Worm (Caenorhabditis elegans) whole organism, L2 larva: Measurements from ENCODE around the gene srg-40.
"Not testable (repeated sequence)": the region's sequence is repeated elsewhere in the genome, so short reads cannot be mapped to it uniquely, and the experiment has no call there.

Experiments used
- F13H6.1 ChIP-seq: sonication (generic microtip); optimal IDR thresholded peaks from 2 replicates; lab custom pipeline; 2016; ENCODE audit warnings: missing genetic modification characterization, missing compliant biosample characterization
- R02D3.7 ChIP-seq: fragments of 150-350 bp; optimal IDR thresholded peaks from 2 replicates; lab custom pipeline; 2014; ENCODE audit warnings: missing biosample characterization, missing genetic modification characterization
- Y55F3AM.14 ChIP-seq: fragments of 200-800 bp; sonication (Bioruptor generic); optimal IDR thresholded peaks from 2 replicates; lab custom pipeline; 2018; ENCODE audit warnings: mild to moderate bottlenecking, missing genetic modification characterization, missing compliant biosample characterization
- alr-1 ChIP-seq: fragments of 150-350 bp; optimal IDR thresholded peaks from 2 replicates; lab custom pipeline; 2014; ENCODE audit warnings: missing biosample characterization, missing genetic modification characterization
- blmp-1 ChIP-seq: sonication (generic microtip); optimal IDR thresholded peaks from 2 replicates; lab custom pipeline; 2017; ENCODE audit warnings: missing genetic modification characterization, mild to moderate bottlenecking, missing compliant biosample characterization, antibody characterized with exemption, moderate library complexity; ENCODE audit not compliant: insufficient read depth
- ceh-82 ChIP-seq: fragments of 150-350 bp; optimal IDR thresholded peaks from 2 replicates; lab custom pipeline; 2014; ENCODE audit warnings: missing biosample characterization, missing genetic modification characterization
- crh-2 ChIP-seq: sonication (generic microtip); optimal IDR thresholded peaks from 2 replicates; lab custom pipeline; 2017; ENCODE audit warnings: missing biosample characterization, missing genetic modification characterization
- dmd-4 ChIP-seq: sonication (generic microtip); optimal IDR thresholded peaks from 2 replicates; lab custom pipeline; 2017; ENCODE audit warnings: missing biosample characterization, missing genetic modification characterization
- elt-1 ChIP-seq: fragments of 150-350 bp; optimal IDR thresholded peaks from 2 replicates; lab custom pipeline; 2014; ENCODE audit warnings: missing biosample characterization, missing genetic modification characterization
- elt-3 ChIP-seq: sonication (generic microtip); optimal IDR thresholded peaks from 2 replicates; lab custom pipeline; 2017; ENCODE audit warnings: missing biosample characterization, missing genetic modification characterization
- fos-1 ChIP-seq: fragments of 150-350 bp; optimal IDR thresholded peaks from 2 replicates; lab custom pipeline; 2014; ENCODE audit warnings: missing biosample characterization, missing genetic modification characterization
- gmeb-1 ChIP-seq: fragments of 150-350 bp; optimal IDR thresholded peaks from 2 replicates; lab custom pipeline; 2014; ENCODE audit warnings: missing biosample characterization, missing genetic modification characterization
- lin-11 ChIP-seq: fragments of 150-350 bp; sonication (generic microtip); optimal IDR thresholded peaks from 2 replicates; lab custom pipeline; 2014; ENCODE audit warnings: missing biosample characterization, missing genetic modification characterization, inconsistent platforms, mixed read lengths
- lin-13 ChIP-seq: fragments of 150-350 bp; optimal IDR thresholded peaks from 2 replicates; lab custom pipeline; 2014; ENCODE audit warnings: missing biosample characterization, missing genetic modification reagents, missing genetic modification characterization
- lin-39 ChIP-seq: fragments of 150-350 bp; optimal IDR thresholded peaks from 2 replicates; lab custom pipeline; 2014; ENCODE audit warnings: missing biosample characterization, missing genetic modification reagents, missing genetic modification characterization
- lsy-2 ChIP-seq, 2 experiments: fragments of 150-350 bp in 1 of 2; sonication (generic microtip) in 1 of 2; optimal IDR thresholded peaks; 2 replicates each; lab custom pipeline; 2014 to 2017; ENCODE audit warnings: missing biosample characterization in 2 of 2, missing genetic modification characterization in 2 of 2
- mbf-1 ChIP-seq: sonication (generic microtip); optimal IDR thresholded peaks from 2 replicates; lab custom pipeline; 2017; ENCODE audit warnings: missing biosample characterization, missing genetic modification characterization
- mdl-1 ChIP-seq, 2 experiments: fragments of 150-350 bp in 1 of 2; sonication (generic microtip) in 1 of 2; optimal IDR thresholded peaks; 2 replicates each; lab custom pipeline; 2017; ENCODE audit warnings: missing biosample characterization in 2 of 2, missing genetic modification characterization in 2 of 2
- nhr-12 ChIP-seq: fragments of 150-350 bp; optimal IDR thresholded peaks from 2 replicates; lab custom pipeline; 2014; ENCODE audit warnings: missing biosample characterization, missing genetic modification characterization
- nhr-129 ChIP-seq: fragments of 150-350 bp; optimal IDR thresholded peaks from 2 replicates; lab custom pipeline; 2014; ENCODE audit warnings: missing biosample characterization, missing genetic modification characterization
- nhr-21 ChIP-seq: fragments of 150-350 bp; optimal IDR thresholded peaks from 2 replicates; lab custom pipeline; 2014; ENCODE audit warnings: missing biosample characterization, missing genetic modification characterization
- nhr-237 ChIP-seq: fragments of 150-350 bp; optimal IDR thresholded peaks from 2 replicates; lab custom pipeline; 2014; ENCODE audit warnings: missing biosample characterization, missing genetic modification characterization
- nhr-25 ChIP-seq: fragments of 150-350 bp; sonication (generic microtip); optimal IDR thresholded peaks from 3 replicates; lab custom pipeline; 2014; ENCODE audit warnings: missing biosample characterization, missing genetic modification characterization
- nhr-6 ChIP-seq: fragments of 150-350 bp; optimal IDR thresholded peaks from 2 replicates; lab custom pipeline; 2014; ENCODE audit warnings: missing biosample characterization, missing genetic modification characterization
- nhr-77 ChIP-seq: fragments of 150-350 bp; optimal IDR thresholded peaks from 2 replicates; lab custom pipeline; 2014; ENCODE audit warnings: missing biosample characterization, missing genetic modification characterization
- skn-1 ChIP-seq: sonication (generic microtip); optimal IDR thresholded peaks from 2 replicates; lab custom pipeline; 2017; ENCODE audit warnings: missing biosample characterization, missing genetic modification characterization
- sma-3 ChIP-seq: sonication (generic microtip); optimal IDR thresholded peaks from 2 replicates; lab custom pipeline; 2016; ENCODE audit warnings: missing genetic modification reagents, missing genetic modification characterization, missing compliant biosample characterization
- sma-9 ChIP-seq, 2 experiments: fragments of 150-350 bp in 1 of 2; sonication (generic microtip) in 1 of 2; optimal IDR thresholded peaks; 2 replicates each; lab custom pipeline; 2014 to 2016; ENCODE audit warnings: missing genetic modification characterization in 2 of 2, mild to moderate bottlenecking in 1 of 2, missing biosample characterization in 1 of 2, missing compliant biosample characterization in 1 of 2, missing genetic modification reagents in 1 of 2, moderate library complexity in 1 of 2
- snpc-4 ChIP-seq: fragments of 150-350 bp; optimal IDR thresholded peaks from 2 replicates; lab custom pipeline; 2014; ENCODE audit warnings: missing biosample characterization, missing genetic modification characterization
- unc-39 ChIP-seq: fragments of 150-350 bp; optimal IDR thresholded peaks from 2 replicates; lab custom pipeline; 2014; ENCODE audit warnings: missing biosample characterization, missing genetic modification characterization
- unc-55 ChIP-seq: fragments of 150-350 bp; sonication (generic microtip); optimal IDR thresholded peaks from 3 replicates; lab custom pipeline; 2014; ENCODE audit warnings: missing biosample characterization, missing genetic modification reagents, missing genetic modification characterization
- unc-62 ChIP-seq: fragments of 150-350 bp; optimal IDR thresholded peaks from 2 replicates; lab custom pipeline; 2014; ENCODE audit warnings: missing biosample characterization, missing genetic modification reagents, missing genetic modification characterization
- zag-1 ChIP-seq: fragments of 150-350 bp; optimal IDR thresholded peaks from 2 replicates; lab custom pipeline; 2014; ENCODE audit warnings: missing biosample characterization, missing genetic modification characterization
- ztf-11 ChIP-seq: sonication (generic microtip); optimal IDR thresholded peaks from 2 replicates; lab custom pipeline; 2017; ENCODE audit warnings: missing biosample characterization, missing genetic modification characterization
- ztf-4 ChIP-seq: fragments of 150-350 bp; optimal IDR thresholded peaks from 2 replicates; lab custom pipeline; 2014; ENCODE audit warnings: missing biosample characterization, missing genetic modification characterization

The srg-40 gene

ce11 chrV:11182925-11183324 is 18.6 kb upstream of the srg-40 start, which contains the start of gene cnc-10:
TSS of gene cnc-10 (plus strand) at chrV:11183225.
- TF ChIP-seq nhr-129 (tag; lab: Kevin White, UChicago): no peak
- TF ChIP-seq nhr-25 (tag; lab: Kevin White, UChicago): peak; percentile 61
- TF ChIP-seq, all 48 proteins: peak for 1

ce11 chrV:11180951-11181350 is 16.6 kb upstream of the srg-40 start:
- TF ChIP-seq nhr-25 (tag; lab: Kevin White, UChicago) (peak; percentile 78), elt-1 (tag; lab: Kevin White, UChicago) (no peak)
- TF ChIP-seq, all 48 proteins: peak for 1

- TF ChIP-seq fos-1 (no peak), ceh-82 (tag; lab: Kevin White, UChicago) (no peak), alr-1 (no peak), unc-62 (GFP tag; lab: Kevin White, UChicago) (no peak), elt-1 (tag; lab: Kevin White, UChicago) (no peak), skn-1 (no peak), nhr-6 (tag; lab: Kevin White, UChicago) (no peak), dmd-4 (tag; lab: Kevin White, UChicago) (no peak), nhr-129 (tag; lab: Kevin White, UChicago) (no peak), nhr-12 (tag; lab: Kevin White, UChicago) (no peak), crh-2 (no peak), blmp-1 (tag; lab: Kevin White, UChicago) (no peak), sma-3 (no peak), zag-1 (no peak)
These were observed 13.2 kb upstream of the srg-40 start, which contains the start of gene gpa-1 for ce11 chrV:11177577-11177976. TSS of gene gpa-1 (minus strand) at chrV:11177677.

- TF ChIP-seq sma-9 (GFP tag; optimal IDR thresholded peaks at IDR 0.05; lab: Kevin White, UChicago) (peak; percentile 87), mdl-1 (tag; optimal IDR thresholded peaks at IDR 0.05; lab: Kevin White, UChicago) (peak in 1 of 2 experiments; percentile 23), gmeb-1 (peak; percentile 33), nhr-21 (tag; lab: Kevin White, UChicago) (peak; percentile 59), F13H6.1 (tag; lab: Kevin White, UChicago) (peak; percentile 65), nhr-129 (tag; lab: Kevin White, UChicago) (peak; percentile 29), lin-13 (GFP tag; lab: Kevin White, UChicago) (peak; percentile 21), crh-2 (peak; percentile 24), snpc-4 (tag; lab: Kevin White, UChicago) (peak; percentile 96), sma-3 (peak; percentile 69), fos-1 (peak; percentile 45)
- not testable (repeated sequence) for TF ChIP-seq sma-9 (tag; optimal IDR thresholded peaks at IDR 0.05; lab: Kevin White, UChicago)
These were observed 12.4 kb upstream of the srg-40 start for ce11 chrV:11176693-11177304.

ce11 chrV:11175336-11175938 is 11.1 kb upstream of the srg-40 start:
- TF ChIP-seq sma-9 (GFP tag; optimal IDR thresholded peaks at IDR 0.05; lab: Kevin White, UChicago): peak; percentile 82
- not testable (repeated sequence) for TF ChIP-seq sma-9 (tag; optimal IDR thresholded peaks at IDR 0.05; lab: Kevin White, UChicago)
- peak; percentile 94 for TF ChIP-seq snpc-4 (tag; lab: Kevin White, UChicago)
- TF ChIP-seq sma-3: peak; percentile 56
- TF ChIP-seq crh-2: peak; percentile 18
- TF ChIP-seq fos-1: peak; percentile 5

- TF ChIP-seq zag-1: no peak
- no peak for TF ChIP-seq R02D3.7 (tag; lab: Kevin White, UChicago)
- TF ChIP-seq sma-9 (GFP tag; optimal IDR thresholded peaks at IDR 0.05; lab: Kevin White, UChicago): peak; percentile 52
- no peak for TF ChIP-seq sma-9 (tag; optimal IDR thresholded peaks at IDR 0.05; lab: Kevin White, UChicago)
- no peak for TF ChIP-seq unc-39
- TF ChIP-seq lin-39 (tag; lab: Kevin White, UChicago): no peak
- no peak for TF ChIP-seq nhr-237 (tag; lab: Kevin White, UChicago)
- TF ChIP-seq ztf-11 (tag; lab: Kevin White, UChicago): no peak
- TF ChIP-seq crh-2: peak; percentile 8
- no peak for TF ChIP-seq lin-11 (tag; lab: Kevin White, UChicago)
- TF ChIP-seq Y55F3AM.14: peak; percentile 47
- TF ChIP-seq snpc-4 (tag; lab: Kevin White, UChicago): peak; percentile 95
- peak in 1 of 2 experiments; percentile 25 for TF ChIP-seq lsy-2 (tag; optimal IDR thresholded peaks at IDR 0.05; lab: Kevin White, UChicago)
- no peak for TF ChIP-seq lin-13 (GFP tag; lab: Kevin White, UChicago)
- TF ChIP-seq ztf-4 (tag; lab: Kevin White, UChicago): no peak
- no peak for TF ChIP-seq mbf-1 (tag; lab: Kevin White, UChicago)
- TF ChIP-seq nhr-12 (tag; lab: Kevin White, UChicago): no peak
- TF ChIP-seq unc-62 (GFP tag; lab: Kevin White, UChicago): no peak
- TF ChIP-seq elt-3 (tag; lab: Kevin White, UChicago): no peak
- no peak for TF ChIP-seq unc-55 (GFP tag; lab: Kevin White, UChicago)
- TF ChIP-seq F13H6.1 (tag; lab: Kevin White, UChicago): no peak
- no peak for TF ChIP-seq nhr-77 (tag; lab: Kevin White, UChicago)
- TF ChIP-seq nhr-129 (tag; lab: Kevin White, UChicago): peak; percentile 26
These were observed 10.3 kb upstream of the srg-40 start for ce11 chrV:11174663-11175062.
